Worm (Caenorhabditis elegans) whole organism, mixed stage, embryonic: ENCODE data around the gene exc-15.

Source experiments
- M03D4.4 ChIP-seq: sonication (generic microtip); optimal IDR thresholded peaks from 2 replicates; lab custom pipeline; 2017; ENCODE audit warnings: mild to moderate bottlenecking, missing genetic modification characterization, missing compliant biosample characterization
- bed-3 ChIP-seq: fragments of 200-800 bp; sonication (Bioruptor generic); optimal IDR thresholded peaks from 3 replicates; lab custom pipeline; 2018; ENCODE audit warnings: mild to moderate bottlenecking, missing genetic modification characterization, moderate library complexity, missing compliant biosample characterization
- blmp-1 ChIP-seq: fragments of 150-350 bp; optimal IDR thresholded peaks from 2 replicates; lab custom pipeline; 2014; ENCODE audit warnings: missing biosample characterization, missing genetic modification characterization
- ceh-39 ChIP-seq: fragments of 150-350 bp; optimal IDR thresholded peaks from 2 replicates; lab custom pipeline; 2014; ENCODE audit warnings: missing biosample characterization, missing genetic modification characterization
- ceh-43 ChIP-seq: fragments of 200-800 bp; sonication (Bioruptor generic); optimal IDR thresholded peaks from 2 replicates; lab custom pipeline; 2018; ENCODE audit warnings: mild to moderate bottlenecking, missing genetic modification characterization, moderate library complexity, missing compliant biosample characterization
- ceh-83 ChIP-seq: fragments of 200-800 bp; sonication (Bioruptor generic); optimal IDR thresholded peaks from 2 replicates; lab custom pipeline; 2018; ENCODE audit warnings: mild to moderate bottlenecking, missing genetic modification characterization, missing compliant biosample characterization
- ces-1 ChIP-seq: fragments of 150-350 bp; optimal IDR thresholded peaks from 2 replicates; lab custom pipeline; 2014; ENCODE audit warnings: missing biosample characterization, missing genetic modification reagents, missing genetic modification characterization
- cnd-1 ChIP-seq: fragments of 200-800 bp; sonication (Bioruptor generic); optimal IDR thresholded peaks from 2 replicates; lab custom pipeline; 2018; ENCODE audit warnings: mild to moderate bottlenecking, missing genetic modification characterization, missing compliant biosample characterization
- drap-1 ChIP-seq: fragments of 200-800 bp; sonication (Bioruptor generic); optimal IDR thresholded peaks from 3 replicates; lab custom pipeline; 2018; ENCODE audit warnings: mild to moderate bottlenecking, missing genetic modification characterization, missing compliant biosample characterization
- elt-1 ChIP-seq: sonication (generic microtip); optimal IDR thresholded peaks from 2 replicates; lab custom pipeline; 2017; ENCODE audit warnings: missing genetic modification characterization, mild to moderate bottlenecking, missing compliant biosample characterization, antibody characterized with exemption, moderate library complexity, borderline replicate concordance; ENCODE audit not compliant: insufficient read depth
- elt-3 ChIP-seq: fragments of 150-350 bp; optimal IDR thresholded peaks from 2 replicates; lab custom pipeline; 2014; ENCODE audit warnings: missing biosample characterization, missing genetic modification characterization
- flh-1 ChIP-seq: fragments of 200-800 bp; sonication (Bioruptor generic); optimal IDR thresholded peaks from 2 replicates; lab custom pipeline; 2018; ENCODE audit warnings: mild to moderate bottlenecking, missing genetic modification characterization, moderate library complexity, missing compliant biosample characterization
- ham-2 ChIP-seq: fragments of 200-800 bp; sonication (Bioruptor generic); optimal IDR thresholded peaks from 2 replicates; lab custom pipeline; 2018; ENCODE audit warnings: mild to moderate bottlenecking, missing genetic modification characterization, missing compliant biosample characterization
- hlh-1 ChIP-seq: fragments of 150-350 bp; optimal IDR thresholded peaks from 2 replicates; lab custom pipeline; 2014; ENCODE audit warnings: missing biosample characterization, missing genetic modification reagents, missing genetic modification characterization
- lin-13 ChIP-seq: fragments of 150-350 bp; optimal IDR thresholded peaks from 2 replicates; lab custom pipeline; 2014; ENCODE audit warnings: missing biosample characterization, missing genetic modification characterization
- lin-32 ChIP-seq: fragments of 200-800 bp; sonication (Bioruptor generic); optimal IDR thresholded peaks from 2 replicates; lab custom pipeline; 2018; ENCODE audit warnings: mild to moderate bottlenecking, missing genetic modification characterization, missing compliant biosample characterization
- lsy-2 ChIP-seq: fragments of 150-350 bp; optimal IDR thresholded peaks from 2 replicates; lab custom pipeline; 2014; ENCODE audit warnings: missing biosample characterization, missing genetic modification characterization
- mab-5 ChIP-seq: fragments of 150-350 bp; optimal IDR thresholded peaks from 2 replicates; lab custom pipeline; 2014; ENCODE audit warnings: missing biosample characterization, missing genetic modification characterization
- mep-1 ChIP-seq: fragments of 150-350 bp; optimal IDR thresholded peaks from 2 replicates; lab custom pipeline; 2017; ENCODE audit warnings: missing biosample characterization, missing genetic modification reagents, missing genetic modification characterization, inconsistent platforms
- nhr-12 ChIP-seq: fragments of 150-350 bp; optimal IDR thresholded peaks from 2 replicates; lab custom pipeline; 2014; ENCODE audit warnings: missing biosample characterization, missing genetic modification characterization
- nhr-2 ChIP-seq: fragments of 150-350 bp; optimal IDR thresholded peaks from 2 replicates; lab custom pipeline; 2014; ENCODE audit warnings: missing biosample characterization, missing genetic modification characterization
- nhr-237 ChIP-seq: fragments of 150-350 bp; optimal IDR thresholded peaks from 2 replicates; lab custom pipeline; 2014; ENCODE audit warnings: missing biosample characterization, missing genetic modification characterization
- nhr-28 ChIP-seq: fragments of 150-350 bp; optimal IDR thresholded peaks from 2 replicates; lab custom pipeline; 2014; ENCODE audit warnings: missing biosample characterization, missing genetic modification characterization
- nhr-76 ChIP-seq: sonication (generic microtip); optimal IDR thresholded peaks from 2 replicates; lab custom pipeline; 2017; ENCODE audit warnings: missing biosample characterization, missing genetic modification characterization
- pha-4 ChIP-seq: fragments of 150-350 bp; optimal IDR thresholded peaks from 2 replicates; lab custom pipeline; 2018; ENCODE audit warnings: missing biosample characterization, missing genetic modification reagents, missing genetic modification characterization
- sem-2 ChIP-seq: fragments of 200-800 bp; sonication (Bioruptor generic); optimal IDR thresholded peaks from 2 replicates; lab custom pipeline; 2018; ENCODE audit warnings: mild to moderate bottlenecking, missing genetic modification characterization, missing compliant biosample characterization
- snpc-4 ChIP-seq: fragments of 150-350 bp; optimal IDR thresholded peaks from 2 replicates; lab custom pipeline; 2014; ENCODE audit warnings: missing biosample characterization, missing genetic modification characterization
- sptf-1 ChIP-seq: sonication (generic microtip); optimal IDR thresholded peaks from 2 replicates; lab custom pipeline; 2017; ENCODE audit warnings: mild to moderate bottlenecking, missing genetic modification characterization, moderate library complexity, missing compliant biosample characterization
- tbx-8 ChIP-seq: fragments of 200-800 bp; sonication (Bioruptor generic); optimal IDR thresholded peaks from 2 replicates; lab custom pipeline; 2018; ENCODE audit warnings: mild to moderate bottlenecking, missing genetic modification characterization, moderate library complexity, missing compliant biosample characterization
- unc-120 ChIP-seq: sonication (generic microtip); optimal IDR thresholded peaks from 2 replicates; lab custom pipeline; 2017; ENCODE audit warnings: missing genetic modification characterization, missing compliant biosample characterization; ENCODE audit not compliant: poor library complexity, severe bottlenecking
- unc-39 ChIP-seq: fragments of 150-350 bp; optimal IDR thresholded peaks from 2 replicates; lab custom pipeline; 2014; ENCODE audit warnings: missing biosample characterization, missing genetic modification characterization
- unc-62 ChIP-seq: fragments of 150-350 bp; optimal IDR thresholded peaks from 2 replicates; lab custom pipeline; 2014; ENCODE audit warnings: missing biosample characterization, missing genetic modification reagents, missing genetic modification characterization
- zip-8 ChIP-seq: fragments of 150-350 bp; optimal IDR thresholded peaks from 2 replicates; lab custom pipeline; 2014; ENCODE audit warnings: missing biosample characterization, missing genetic modification characterization
- ztf-11 ChIP-seq: fragments of 150-350 bp; optimal IDR thresholded peaks from 2 replicates; lab custom pipeline; 2014; ENCODE audit warnings: missing biosample characterization, missing genetic modification characterization

Gene exc-15

ce11 chrV:4505000-4505399, 21.7 kb downstream of the exc-15 start:
- no peak for TF ChIP-seq sem-2
- TF ChIP-seq snpc-4 (tag; lab: Kevin White, UChicago), result no peak
- TF ChIP-seq unc-62 (GFP tag; lab: Kevin White, UChicago), result no peak
- no peak for TF ChIP-seq tbx-8
- no peak for TF ChIP-seq ham-2 (GFP tag; lab: Kevin White, UChicago)
- no peak for TF ChIP-seq ceh-43
- no peak for TF ChIP-seq zip-8
- TF ChIP-seq lin-32 (GFP tag; lab: Kevin White, UChicago), result no peak
- no peak for TF ChIP-seq nhr-237
- no peak for TF ChIP-seq elt-3 (tag; lab: Kevin White, UChicago)
- TF ChIP-seq lsy-2, result no peak
- TF ChIP-seq flh-1 (GFP tag; lab: Kevin White, UChicago), result no peak
- TF ChIP-seq ces-1 (GFP tag; lab: Kevin White, UChicago), result no peak
- no peak for TF ChIP-seq elt-1
- TF ChIP-seq nhr-76, result no peak
- TF ChIP-seq drap-1 (GFP tag; lab: Kevin White, UChicago), result no peak
- TF ChIP-seq bed-3 (GFP tag; lab: Kevin White, UChicago), result no peak
- no peak for TF ChIP-seq nhr-2 (tag; lab: Kevin White, UChicago)
- no peak for TF ChIP-seq unc-120
- TF ChIP-seq, all 35 proteins: peak for 0

- no peak for TF ChIP-seq unc-120
- TF ChIP-seq sem-2, result no peak
- peak; percentile 0 for TF ChIP-seq M03D4.4 (tag; lab: Kevin White, UChicago)
- TF ChIP-seq flh-1 (GFP tag; lab: Kevin White, UChicago), result no peak
- no peak for TF ChIP-seq pha-4 (tag; lab: Kevin White, UChicago)
- no peak for TF ChIP-seq ham-2 (GFP tag; lab: Kevin White, UChicago)
- no peak for TF ChIP-seq elt-3 (tag; lab: Kevin White, UChicago)
- no peak for TF ChIP-seq ceh-39 (tag; lab: Kevin White, UChicago)
- TF ChIP-seq lin-13 (tag; lab: Kevin White, UChicago), result no peak
- TF ChIP-seq nhr-76, result no peak
- TF ChIP-seq nhr-12 (tag; lab: Kevin White, UChicago), result no peak
- TF ChIP-seq blmp-1 (tag; lab: Kevin White, UChicago), result peak; percentile 13
- TF ChIP-seq mab-5 (tag; lab: Kevin White, UChicago), result no peak
- TF ChIP-seq hlh-1, result peak; percentile 59
- peak; percentile 37 for TF ChIP-seq unc-62 (GFP tag; lab: Kevin White, UChicago)
- no peak for TF ChIP-seq mep-1 (tag; lab: Kevin White, UChicago)
- peak; percentile 85 for TF ChIP-seq zip-8
- peak; percentile 16 for TF ChIP-seq elt-1
- TF ChIP-seq ceh-83, result no peak
- TF ChIP-seq ceh-43, result no peak
- no peak for TF ChIP-seq lin-32 (GFP tag; lab: Kevin White, UChicago)
- TF ChIP-seq nhr-2 (tag; lab: Kevin White, UChicago), result peak; percentile 36
- no peak for TF ChIP-seq cnd-1 (tag; lab: Kevin White, UChicago)
- TF ChIP-seq, all 35 proteins: peak for 7
These were observed 22.4 kb downstream of the exc-15 start for ce11 chrV:4505408-4506270.

DNA sequence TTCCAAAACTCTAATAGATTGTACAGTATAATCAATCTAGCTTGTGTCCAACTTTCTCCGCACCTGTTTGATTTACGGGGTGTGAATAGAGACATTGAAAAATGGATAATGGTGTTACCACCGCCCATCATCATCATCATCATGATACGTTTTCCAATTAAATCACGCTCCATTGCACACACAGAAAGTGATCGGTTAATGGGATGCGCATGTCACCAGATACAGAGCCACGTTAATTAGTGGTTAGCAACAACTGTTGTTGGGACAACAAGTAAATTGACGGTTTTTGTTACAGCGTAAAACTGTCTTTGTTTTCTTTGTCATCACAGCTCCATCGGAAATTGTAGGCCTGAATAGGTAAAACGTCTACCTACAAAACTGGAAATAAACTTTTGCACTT, 23.4 kb downstream of the exc-15 start:
- no peak for TF ChIP-seq tbx-8
- peak; percentile 99 for TF ChIP-seq unc-62 (GFP tag; lab: Kevin White, UChicago)
- TF ChIP-seq lin-32 (GFP tag; lab: Kevin White, UChicago), result peak; percentile 80
- TF ChIP-seq elt-1, result no peak
- TF ChIP-seq nhr-2 (tag; lab: Kevin White, UChicago), result peak; percentile 65
- TF ChIP-seq ceh-43, result no peak

DNA sequence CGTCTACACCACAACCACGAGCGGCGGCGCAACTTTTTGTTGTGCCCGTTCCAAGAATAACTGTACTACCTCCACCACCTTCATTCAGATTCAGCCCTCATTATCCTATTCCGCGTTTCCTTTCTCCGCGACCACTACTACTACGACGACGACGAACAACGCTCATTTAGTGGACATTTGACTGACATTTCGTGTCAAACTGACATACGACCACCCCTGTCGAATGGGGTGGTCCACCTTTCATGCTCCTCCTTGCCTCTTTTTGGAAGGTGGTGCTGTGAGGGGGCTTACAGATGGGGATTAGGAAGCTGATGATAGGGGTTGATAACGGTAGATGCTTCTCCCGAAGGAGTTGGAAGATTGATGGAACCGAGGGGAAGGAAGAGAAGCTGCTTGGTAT, 23.9 kb downstream of the exc-15 start:
- TF ChIP-seq unc-62 (GFP tag; lab: Kevin White, UChicago) (peak; percentile 92), ceh-43 (no peak), ceh-83 (peak; percentile 67), hlh-1 (peak; percentile 15)
- TF ChIP-seq, all 35 proteins: peak for 3

ce11 chrV:4507836-4508462, 24.7 kb downstream of the exc-15 start:
- peak; percentile 50 for TF ChIP-seq cnd-1 (tag; lab: Kevin White, UChicago)
- peak; percentile 32 for TF ChIP-seq mab-5 (tag; lab: Kevin White, UChicago)
- TF ChIP-seq elt-1, result no peak
- peak; percentile 97 for TF ChIP-seq hlh-1
- no peak for TF ChIP-seq nhr-28 (tag; lab: Kevin White, UChicago)
- TF ChIP-seq sptf-1 (tag; lab: Kevin White, UChicago), result peak; percentile 58
- no peak for TF ChIP-seq zip-8
- no peak for TF ChIP-seq ztf-11 (tag; lab: Kevin White, UChicago)
- TF ChIP-seq nhr-2 (tag; lab: Kevin White, UChicago), result peak; percentile 7
- TF ChIP-seq ceh-43, result no peak
- no peak for TF ChIP-seq ceh-39 (tag; lab: Kevin White, UChicago)
- peak; percentile 13 for TF ChIP-seq lin-13 (tag; lab: Kevin White, UChicago)
- no peak for TF ChIP-seq nhr-12 (tag; lab: Kevin White, UChicago)
- peak; percentile 16 for TF ChIP-seq ces-1 (GFP tag; lab: Kevin White, UChicago)
- TF ChIP-seq lsy-2, result peak; percentile 91
- TF ChIP-seq blmp-1 (tag; lab: Kevin White, UChicago), result no peak
- TF ChIP-seq sem-2, result no peak
- no peak for TF ChIP-seq bed-3 (GFP tag; lab: Kevin White, UChicago)
- peak; percentile 55 for TF ChIP-seq drap-1 (GFP tag; lab: Kevin White, UChicago)
- no peak for TF ChIP-seq tbx-8
- TF ChIP-seq nhr-76, result no peak
- TF ChIP-seq unc-62 (GFP tag; lab: Kevin White, UChicago), result peak; percentile 100
- TF ChIP-seq M03D4.4 (tag; lab: Kevin White, UChicago), result peak; percentile 31
- TF ChIP-seq nhr-237, result no peak
- peak; percentile 96 for TF ChIP-seq ham-2 (GFP tag; lab: Kevin White, UChicago)
- TF ChIP-seq unc-39, result no peak
- TF ChIP-seq mep-1 (tag; lab: Kevin White, UChicago), result no peak
- TF ChIP-seq unc-120, result peak; percentile 92
